Worm (Caenorhabditis elegans): Measurements from ENCODE around the gene tbb-1.

ce11 chrIII:10702805-10703204, 39.4 kb downstream of the tbb-1 start:
- no peak for TF ChIP-seq ama-1 (optimal IDR thresholded peaks at IDR 0.05)
- no peak for TF ChIP-seq B0310.2 (tag; optimal IDR thresholded peaks at IDR 0.05)
- TF ChIP-seq tbx-11 (GFP tag; IDR thresholded peaks at IDR 0.05) = no peak
- TF ChIP-seq ets-7 (tag; optimal IDR thresholded peaks at IDR 0.05) = no peak
- no peak for TF ChIP-seq ceh-36 (tag; optimal IDR thresholded peaks at IDR 0.05)
- no peak for TF ChIP-seq tbx-37 (GFP tag; conservative IDR thresholded peaks at IDR 0.05)
- TF ChIP-seq scrt-1 (GFP tag; IDR thresholded peaks at IDR 0.05) = no peak
- TF ChIP-seq hmbx-1 (tag; optimal IDR thresholded peaks at IDR 0.05) = no peak
- TF ChIP-seq flt-1 (GFP tag; IDR thresholded peaks at IDR 0.05) = no peak

Measured in whole organism, early embryonic.